2 worm cellular contexts compared by ENCODE assay signal in the genomic region with DNA sequence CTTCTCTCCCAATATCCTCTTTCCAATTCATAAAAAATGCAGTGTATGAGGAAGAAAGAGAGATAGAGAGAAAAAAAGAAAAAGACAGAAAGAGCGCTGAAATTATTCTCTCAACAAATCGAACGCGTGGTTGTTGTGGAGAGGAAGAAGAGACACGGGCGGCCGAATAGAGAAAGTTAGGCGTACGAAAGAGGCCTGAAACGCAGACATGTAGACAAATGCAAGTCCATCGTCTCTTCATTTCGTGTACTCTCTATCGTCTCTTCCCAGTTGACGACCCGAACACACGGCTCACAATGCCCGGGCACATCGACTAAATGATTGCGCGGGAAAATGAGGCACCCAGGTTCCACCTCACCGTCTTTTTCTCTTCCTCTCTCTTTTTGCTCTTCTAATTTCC.
TF ChIP-seq lines count a peak whose summit lies in the region.

No protein-coding gene starts in this region.

TF ChIP-seq in whole organism, L1 larva, 84 proteins besides CTCF, POLR2A, EP300 and RAD21 (continued from another document):
- TF ChIP-seq ama-1 (optimal IDR thresholded peaks at IDR 0.05; lab: Kevin White, UChicago) (no peak), blmp-1 (tag; optimal IDR thresholded peaks at IDR 0.05; lab: Kevin White, UChicago) (peak; percentile 67), swsn-7 (tag; optimal IDR thresholded peaks at IDR 0.05; lab: Kevin White, UChicago) (peak; percentile 63), dsc-1 (tag; optimal IDR thresholded peaks at IDR 0.05; lab: Kevin White, UChicago) (peak; percentile 60), ztf-4 (tag; optimal IDR thresholded peaks at IDR 0.05; lab: Kevin White, UChicago) (peak; percentile 33), unc-98 (GFP tag; IDR thresholded peaks at IDR 0.05; lab: Robert Waterston, UW) (no peak), snpc-4 (tag; optimal IDR thresholded peaks at IDR 0.05; lab: Kevin White, UChicago) (peak; percentile 40), nhr-20 (tag; optimal IDR thresholded peaks at IDR 0.05; lab: Kevin White, UChicago) (peak; percentile 62), unc-130 (tag; optimal IDR thresholded peaks at IDR 0.05; lab: Kevin White, UChicago) (peak; percentile 40), lin-14 (GFP tag; optimal IDR thresholded peaks at IDR 0.05; lab: Kevin White, UChicago) (peak; percentile 98), zip-4 (GFP tag; optimal IDR thresholded peaks at IDR 0.05; lab: Kevin White, UChicago) (no peak), nhr-77 (tag; optimal IDR thresholded peaks at IDR 0.05; lab: Kevin White, UChicago) (peak; percentile 59), zag-1 (tag; optimal IDR thresholded peaks at IDR 0.05; lab: Kevin White, UChicago) (no peak)

TF ChIP-seq in whole organism, young adult, 124 proteins besides CTCF, POLR2A, EP300 and RAD21 (continued from another document):
- TF ChIP-seq attf-3 (GFP tag; conservative IDR thresholded peaks at IDR 0.05; lab: Robert Waterston, UW) (no peak), hmg-1.2 (GFP tag; IDR thresholded peaks at IDR 0.05; lab: Robert Waterston, UW) (peak; percentile 93)
